Worm (Caenorhabditis elegans): Measurements from ENCODE around the gene klp-11.

DNA sequence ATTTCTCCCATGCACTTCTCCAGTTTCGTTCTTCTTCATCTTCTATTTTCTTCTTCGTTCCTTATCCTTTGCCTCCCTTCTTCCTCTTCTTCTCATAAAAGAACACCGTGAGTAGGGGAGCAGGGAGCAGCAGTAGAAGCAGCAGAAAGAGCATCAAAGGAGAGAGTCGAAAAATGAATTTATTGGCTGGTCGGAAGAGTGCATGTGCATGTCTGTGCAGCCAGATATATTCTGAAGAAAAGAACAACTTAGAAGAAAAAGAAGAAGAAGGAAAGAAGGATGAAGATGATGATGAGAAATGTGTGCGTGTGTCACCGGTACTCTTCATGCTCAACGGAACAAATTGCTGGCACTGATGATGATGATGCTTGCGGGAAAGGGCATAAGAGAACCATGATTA lies 34.4 kb upstream of the klp-11 start:
- TF ChIP-seq zfp-3 (GFP tag; conservative IDR thresholded peaks at IDR 0.05) = no peak
- no peak for TF ChIP-seq spr-3 (GFP tag; optimal IDR thresholded peaks at IDR 0.05)
- no peak for TF ChIP-seq dmd-9 (GFP tag; IDR thresholded peaks at IDR 0.05)
- peak; percentile 65 for TF ChIP-seq mep-1 (tag; optimal IDR thresholded peaks at IDR 0.05)
- no peak for TF ChIP-seq set-16 (GFP tag; IDR thresholded peaks at IDR 0.05)
- TF ChIP-seq zag-1 (tag; optimal IDR thresholded peaks at IDR 0.05) = no peak
- TF ChIP-seq arid-1 (GFP tag; conservative IDR thresholded peaks at IDR 0.05) = no peak
- TF ChIP-seq nhr-77 (tag; optimal IDR thresholded peaks at IDR 0.05) = no peak
- TF ChIP-seq nhr-237 (tag; optimal IDR thresholded peaks at IDR 0.05) = no peak
- TF ChIP-seq daf-12 (tag; optimal IDR thresholded peaks at IDR 0.05) = no peak
- no peak for TF ChIP-seq snpc-4 (tag; optimal IDR thresholded peaks at IDR 0.05)
- no peak for TF ChIP-seq sdz-12 (GFP tag; optimal IDR thresholded peaks at IDR 0.05)
- no peak for TF ChIP-seq unc-130 (GFP tag; optimal IDR thresholded peaks at IDR 0.05)
- no peak for TF ChIP-seq php-3 (GFP tag; IDR thresholded peaks at IDR 0.05)

Measured in whole organism, L4 larva.